Fruit fly (Drosophila melanogaster) whole organism, embryonic: ENCODE data around the gene Atg18b.

Experiments used
- BEAF-32 ChIP-seq: fragments of 200-800 bp; sonication (Bioruptor generic); optimal IDR thresholded peaks from 3 replicates; lab custom pipeline; 2017; ENCODE audit warnings: missing biosample characterization, missing genetic modification characterization, mild to moderate bottlenecking, moderate library complexity, missing genetic modification reagents
- CG10267 ChIP-seq: fragments of 200-800 bp; sonication (Bioruptor generic); optimal IDR thresholded peaks from 2 replicates; lab custom pipeline; 2018; ENCODE audit warnings: missing biosample characterization, mild to moderate bottlenecking, missing genetic modification characterization, moderate library complexity
- CG10431 ChIP-seq: fragments of 200-800 bp; sonication (Bioruptor generic); optimal IDR thresholded peaks from 3 replicates; lab custom pipeline; 2018; ENCODE audit warnings: missing biosample characterization, mild to moderate bottlenecking, missing genetic modification characterization
- CG10462 ChIP-seq: fragments of 200-800 bp; sonication (Bioruptor generic); optimal IDR thresholded peaks from 2 replicates; lab custom pipeline; 2016; ENCODE audit warnings: missing biosample characterization, missing genetic modification characterization
- CG14965 ChIP-seq: fragments of 200-800 bp; sonication (Bioruptor generic); optimal IDR thresholded peaks from 2 replicates; lab custom pipeline; 2016; ENCODE audit warnings: missing biosample characterization, missing genetic modification characterization, borderline replicate concordance
- CG15479 ChIP-seq: fragments of 200-800 bp; sonication (Bioruptor generic); optimal IDR thresholded peaks from 3 replicates; lab custom pipeline; 2019; ENCODE audit warnings: missing biosample characterization, mild to moderate bottlenecking, missing genetic modification characterization, moderate library complexity
- CG15696 ChIP-seq: fragments of 200-800 bp; sonication (Bioruptor generic); optimal IDR thresholded peaks from 2 replicates; lab custom pipeline; 2019; ENCODE audit warnings: missing biosample characterization, mild to moderate bottlenecking, missing genetic modification characterization, moderate library complexity
- CG17385 ChIP-seq: fragments of 200-800 bp; sonication (Bioruptor generic); optimal IDR thresholded peaks from 3 replicates; lab custom pipeline; 2018; ENCODE audit warnings: missing biosample characterization, mild to moderate bottlenecking, missing genetic modification characterization
- CG17568 ChIP-seq: fragments of 200-800 bp; sonication (Bioruptor generic); optimal IDR thresholded peaks from 2 replicates; lab custom pipeline; 2018; ENCODE audit warnings: missing biosample characterization, mild to moderate bottlenecking, missing genetic modification characterization, moderate library complexity
- CG1832 ChIP-seq: fragments of 200-800 bp; sonication (Bioruptor generic); optimal IDR thresholded peaks from 2 replicates; lab custom pipeline; 2017; ENCODE audit warnings: missing biosample characterization, mild to moderate bottlenecking, missing genetic modification characterization, inconsistent platforms
- CG31224 ChIP-seq: fragments of 200-800 bp; sonication (Bioruptor generic); IDR thresholded peaks from 2 replicates; pipeline ENCODE4 v1.3.6; 2022; ENCODE audit warnings: missing biosample characterization, missing genetic modification characterization
- CG32767 ChIP-seq: fragments of 200-800 bp; sonication (Bioruptor generic); IDR thresholded peaks from 2 replicates; pipeline ENCODE4 v1.3.6; 2022; ENCODE audit warnings: missing biosample characterization, missing genetic modification characterization
- CG33557 ChIP-seq: fragments of 200-800 bp; sonication (Bioruptor generic); optimal IDR thresholded peaks from 2 replicates; lab custom pipeline; 2019; ENCODE audit warnings: missing biosample characterization, mild to moderate bottlenecking, missing genetic modification characterization, moderate library complexity
- CG42726 ChIP-seq: fragments of 200-800 bp; sonication (Bioruptor generic); IDR thresholded peaks from 2 replicates; pipeline ENCODE4 v1.3.6; 2022; ENCODE audit warnings: missing biosample characterization, missing genetic modification characterization; ENCODE audit not compliant: partially characterized antibody
- CG4328 ChIP-seq: fragments of 200-800 bp; sonication (Bioruptor generic); optimal IDR thresholded peaks from 3 replicates; lab custom pipeline; 2017; ENCODE audit warnings: missing biosample characterization, missing genetic modification reagents, missing genetic modification characterization
- CG4617 ChIP-seq: fragments of 200-800 bp; sonication (Bioruptor generic); optimal IDR thresholded peaks from 3 replicates; lab custom pipeline; 2016; ENCODE audit warnings: missing biosample characterization, missing genetic modification characterization, borderline replicate concordance
- CG8359 ChIP-seq: fragments of 200-800 bp; sonication (Bioruptor generic); optimal IDR thresholded peaks from 2 replicates; lab custom pipeline; 2017; ENCODE audit warnings: missing biosample characterization, mild to moderate bottlenecking, missing genetic modification characterization, borderline replicate concordance
- CG9727 ChIP-seq: fragments of 200-800 bp; sonication (Bioruptor generic); optimal IDR thresholded peaks from 3 replicates; lab custom pipeline; 2017; ENCODE audit warnings: missing biosample characterization, mild to moderate bottlenecking, missing genetic modification characterization
- Gsc ChIP-seq: fragments of 200-800 bp; sonication (Bioruptor generic); IDR thresholded peaks from 2 replicates; pipeline ENCODE4 v1.3.6; 2022; ENCODE audit warnings: missing biosample characterization, missing genetic modification characterization
- HLH3B ChIP-seq: fragments of 200-800 bp; sonication (Bioruptor generic); IDR thresholded peaks from 2 replicates; pipeline ENCODE4 v1.3.6; 2022; ENCODE audit warnings: missing biosample characterization, missing genetic modification characterization
- Hand ChIP-seq: fragments of 200-800 bp; sonication (Bioruptor generic); optimal IDR thresholded peaks from 2 replicates; lab custom pipeline; 2017; ENCODE audit warnings: mild to moderate bottlenecking, missing biosample characterization, missing genetic modification reagents, missing genetic modification characterization
- HmgZ ChIP-seq: fragments of 200-800 bp; sonication (Bioruptor generic); optimal IDR thresholded peaks from 2 replicates; lab custom pipeline; 2018; ENCODE audit warnings: missing biosample characterization, mild to moderate bottlenecking, missing genetic modification characterization
- Hr78 ChIP-seq, 2 experiments: fragments of 200-800 bp in 1 of 2; fragments of >200 bp in 1 of 2; sonication (Bioruptor generic) in 1 of 2; optimal IDR thresholded peaks; 2 replicates each; lab custom pipeline; 2017 to 2019; ENCODE audit warnings: missing biosample characterization in 2 of 2, missing genetic modification characterization in 2 of 2, mild to moderate bottlenecking in 1 of 2, moderate library complexity in 1 of 2
- Lpt ChIP-seq: fragments of >200 bp; optimal IDR thresholded peaks from 2 replicates; lab custom pipeline; 2018; ENCODE audit warnings: missing biosample characterization, missing genetic modification characterization
- Oli ChIP-seq: fragments of 200-800 bp; sonication (Bioruptor generic); optimal IDR thresholded peaks from 2 replicates; lab custom pipeline; 2018; ENCODE audit warnings: missing biosample characterization, mild to moderate bottlenecking, missing genetic modification characterization, moderate library complexity
- Poxn ChIP-seq: fragments of 200-800 bp; sonication (Bioruptor generic); IDR thresholded peaks from 2 replicates; pipeline ENCODE4 v1.3.6; 2022; ENCODE audit warnings: missing biosample characterization, missing genetic modification characterization
- Side ChIP-seq: fragments of 200-800 bp; sonication (Bioruptor generic); optimal IDR thresholded peaks from 2 replicates; lab custom pipeline; 2016; ENCODE audit warnings: missing biosample characterization, missing genetic modification characterization
- Sry-δ ChIP-seq: fragments of 200-800 bp; sonication (Bioruptor generic); optimal IDR thresholded peaks from 2 replicates; lab custom pipeline; 2016; ENCODE audit warnings: missing biosample characterization, missing genetic modification characterization
- Ssrp ChIP-seq: fragments of 200-800 bp; sonication (Bioruptor generic); optimal IDR thresholded peaks from 2 replicates; lab custom pipeline; 2018; ENCODE audit warnings: missing biosample characterization, mild to moderate bottlenecking, missing genetic modification characterization, moderate library complexity
- Taf1 ChIP-seq: fragments of 200-800 bp; sonication (Bioruptor generic); IDR thresholded peaks from 2 replicates; pipeline ENCODE4 v1.3.6; 2022; ENCODE audit warnings: missing biosample characterization, missing genetic modification characterization
- bab2 ChIP-seq: fragments of 200-800 bp; sonication (Bioruptor generic); optimal IDR thresholded peaks from 2 replicates; lab custom pipeline; 2016; ENCODE audit warnings: missing biosample characterization, missing genetic modification characterization
- br ChIP-seq: fragments of >200 bp; optimal IDR thresholded peaks from 2 replicates; lab custom pipeline; 2017
- btn ChIP-seq: fragments of 200-800 bp; sonication (Bioruptor generic); optimal IDR thresholded peaks from 2 replicates; lab custom pipeline; 2016; ENCODE audit warnings: missing biosample characterization, missing genetic modification characterization
- cas ChIP-seq: fragments of 200-800 bp; sonication (Bioruptor generic); IDR thresholded peaks from 2 replicates; pipeline ENCODE4 v1.3.6; 2022; ENCODE audit warnings: missing biosample characterization, missing genetic modification characterization
- cato ChIP-seq: fragments of 200-800 bp; sonication (Bioruptor generic); optimal IDR thresholded peaks from 2 replicates; lab custom pipeline; 2016; ENCODE audit warnings: missing biosample characterization, missing genetic modification characterization, borderline replicate concordance
- chif ChIP-seq, 2 experiments: fragments of 200-800 bp; sonication (Bioruptor generic); optimal IDR thresholded peaks; 3 replicates each; lab custom pipeline; 2016; ENCODE audit warnings: missing biosample characterization in 2 of 2, missing genetic modification characterization in 2 of 2
- crp ChIP-seq, 2 experiments: fragments of 200-800 bp; sonication (Bioruptor generic); optimal IDR thresholded peaks; 2 replicates in 1 of 2; 3 replicates in 1 of 2; lab custom pipeline; 2017; ENCODE audit warnings: missing biosample characterization in 2 of 2, missing genetic modification characterization in 2 of 2, mild to moderate bottlenecking in 1 of 2, moderate library complexity in 1 of 2
- gsb ChIP-seq: fragments of 200-800 bp; sonication (Bioruptor generic); IDR thresholded peaks from 2 replicates; pipeline ENCODE4 v1.3.6; 2022; ENCODE audit warnings: missing biosample characterization, missing genetic modification characterization
- insv ChIP-seq, 2 experiments: fragments of 200-800 bp; sonication (Bioruptor generic); optimal IDR thresholded peaks; 3 replicates each; lab custom pipeline; 2016 to 2018; ENCODE audit warnings: missing biosample characterization in 2 of 2, missing genetic modification characterization in 2 of 2
- kni ChIP-seq: fragments of 200-800 bp; sonication (Bioruptor generic); optimal IDR thresholded peaks from 3 replicates; lab custom pipeline; 2017; ENCODE audit warnings: mild to moderate bottlenecking, missing biosample characterization, missing genetic modification reagents, missing genetic modification characterization
- lbe ChIP-seq: fragments of 200-800 bp; sonication (Bioruptor generic); optimal IDR thresholded peaks from 2 replicates; lab custom pipeline; 2016; ENCODE audit warnings: missing biosample characterization, mild to moderate bottlenecking, missing genetic modification characterization
- luna ChIP-seq: fragments of 200-800 bp; sonication (Bioruptor generic); optimal IDR thresholded peaks from 2 replicates; lab custom pipeline; 2016; ENCODE audit warnings: missing biosample characterization, missing genetic modification characterization
- mld ChIP-seq: fragments of 200-800 bp; sonication (Bioruptor generic); IDR thresholded peaks from 3 replicates; pipeline ENCODE4 v1.3.6; 2022; ENCODE audit warnings: missing biosample characterization, missing genetic modification characterization; ENCODE audit not compliant: partially characterized antibody
- peb ChIP-seq: fragments of 200-800 bp; sonication (Bioruptor generic); IDR thresholded peaks from 2 replicates; pipeline ENCODE4 v1.3.6; 2022; ENCODE audit warnings: missing biosample characterization, missing genetic modification characterization
- pita ChIP-seq: fragments of 200-800 bp; sonication (Bioruptor generic); optimal IDR thresholded peaks from 2 replicates; lab custom pipeline; 2017; ENCODE audit warnings: missing biosample characterization, mild to moderate bottlenecking, missing genetic modification characterization
- pros ChIP-seq: fragments of 200-800 bp; sonication (Bioruptor generic); optimal IDR thresholded peaks from 3 replicates; lab custom pipeline; 2019; ENCODE audit warnings: missing biosample characterization, mild to moderate bottlenecking, missing genetic modification characterization, moderate library complexity
- tna ChIP-seq: fragments of 200-800 bp; sonication (Bioruptor generic); IDR thresholded peaks from 2 replicates; pipeline ENCODE4 v1.3.6; 2022; ENCODE audit warnings: missing biosample characterization, missing genetic modification characterization; ENCODE audit not compliant: partially characterized antibody
- toy ChIP-seq: fragments of 200-800 bp; sonication (Bioruptor generic); IDR thresholded peaks from 2 replicates; pipeline ENCODE4 v1.3.6; 2022; ENCODE audit warnings: missing biosample characterization, missing genetic modification characterization
- trem ChIP-seq: fragments of 200-800 bp; optimal IDR thresholded peaks from 3 replicates; lab custom pipeline; 2019; ENCODE audit warnings: missing biosample characterization, mild to moderate bottlenecking, missing genetic modification characterization, moderate library complexity
- twi ChIP-seq: fragments of 200-800 bp; optimal IDR thresholded peaks from 2 replicates; lab custom pipeline; 2019; ENCODE audit warnings: missing biosample characterization, mild to moderate bottlenecking, missing genetic modification characterization, moderate library complexity

Atg18b gene

DNA sequence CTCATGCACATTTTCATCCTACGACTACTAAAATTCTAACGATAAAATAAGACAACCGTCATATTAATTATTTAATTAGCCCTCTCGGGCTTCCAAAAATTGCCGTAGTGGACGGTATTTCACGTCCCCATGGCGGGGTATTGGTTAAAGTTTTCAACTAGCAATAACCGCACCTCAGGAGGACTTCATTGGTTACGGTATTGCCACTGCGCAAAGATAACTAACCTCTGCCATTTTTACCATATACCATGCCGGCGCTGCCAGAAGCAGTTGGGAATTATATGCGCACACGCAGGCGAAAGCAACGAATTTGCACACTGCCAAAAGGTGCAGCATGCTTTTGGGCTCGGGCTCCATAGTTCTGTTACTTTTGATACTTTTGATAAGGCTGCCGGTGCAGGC, 5.4 kb downstream of the Atg18b start (continued):
- no peak; the same call in 1 of the 2 replicates for TF ChIP-seq Taf1 (GFP tag; lab: Robert Waterston, UW)
- TF ChIP-seq CG32767 (GFP tag; lab: Robert Waterston, UW) = no peak
- TF ChIP-seq br = no peak
- no peak for TF ChIP-seq Gsc (GFP tag; lab: Robert Waterston, UW)
- no peak for TF ChIP-seq Hr78 (GFP tag; optimal IDR thresholded peaks at IDR 0.05; lab: Kevin White, UChicago)
- no peak for TF ChIP-seq gsb (GFP tag; lab: Robert Waterston, UW)
- no peak for TF ChIP-seq trem
- TF ChIP-seq HmgZ (tag; lab: Kevin White, UChicago) = peak; percentile 43
- no peak for TF ChIP-seq BEAF-32 (GFP tag; lab: Kevin White, UChicago)
- TF ChIP-seq Ssrp (tag; lab: Kevin White, UChicago) = no peak
- no peak for TF ChIP-seq kni (GFP tag; lab: Kevin White, UChicago)
- TF ChIP-seq pros (GFP tag; lab: Kevin White, UChicago) = peak; percentile 87
- no peak for TF ChIP-seq crp (GFP tag; optimal IDR thresholded peaks at IDR 0.05; lab: Kevin White, UChicago)
- no peak for TF ChIP-seq Lpt
- TF ChIP-seq CG4617 (GFP tag; lab: Kevin White, UChicago) = no peak
- no peak; the same call in 1 of the 2 replicates for TF ChIP-seq HLH3B
- TF ChIP-seq CG4328 (GFP tag; lab: Kevin White, UChicago) = no peak
- peak; percentile 32 for TF ChIP-seq CG17385 (GFP tag; lab: Kevin White, UChicago)
- TF ChIP-seq insv (GFP tag; optimal IDR thresholded peaks at IDR 0.05; lab: Kevin White, UChicago) = peak in 1 of 2 experiments; percentile 0
- TF ChIP-seq mld (GFP tag; lab: Robert Waterston, UW) = peak; percentile 66; the same call in 2 of the 3 replicates
- peak; percentile 21 for TF ChIP-seq CG15479
- TF ChIP-seq chif (GFP tag; optimal IDR thresholded peaks at IDR 0.05; lab: Kevin White, UChicago) = peak; percentile 3 to 54
- peak; percentile 58 for TF ChIP-seq CG42726 (GFP tag; lab: Robert Waterston, UW)
- 0 out of 2 replicates have a peak, but pooled peaks have one; percentile 7 for TF ChIP-seq peb
- no peak for TF ChIP-seq Side (GFP tag; lab: Kevin White, UChicago)
- no peak for TF ChIP-seq CG10267 (tag; lab: Kevin White, UChicago)
- no peak for TF ChIP-seq Poxn (GFP tag; lab: Robert Waterston, UW)
- TF ChIP-seq btn (GFP tag; lab: Kevin White, UChicago) = peak; percentile 12
- TF ChIP-seq cas (GFP tag; lab: Robert Waterston, UW) = 0 out of 2 replicates have a peak, but pooled peaks have one; percentile 38
- TF ChIP-seq CG14965 (GFP tag; lab: Kevin White, UChicago) = no peak
- no peak for TF ChIP-seq CG10462
- peak; percentile 62 for TF ChIP-seq CG15696
- no peak for TF ChIP-seq CG17568 (GFP tag; lab: Kevin White, UChicago)
- no peak for TF ChIP-seq CG1832 (GFP tag; lab: Kevin White, UChicago)
- 0 out of 2 replicates have a peak, but pooled peaks have one; percentile 11 for TF ChIP-seq toy (GFP tag; lab: Robert Waterston, UW)
- TF ChIP-seq Hand (GFP tag; lab: Kevin White, UChicago) = no peak
- TF ChIP-seq bab2 (GFP tag; lab: Kevin White, UChicago) = peak; percentile 26
- no peak for TF ChIP-seq cato
- no peak for TF ChIP-seq Oli (tag; lab: Kevin White, UChicago)
- TF ChIP-seq CG9727 = peak; percentile 5
- no peak for TF ChIP-seq CG33557 (GFP tag; lab: Kevin White, UChicago)
- peak; percentile 22 for TF ChIP-seq CG10431 (GFP tag; lab: Kevin White, UChicago)
- TF ChIP-seq pita (GFP tag; lab: Kevin White, UChicago) = no peak
- peak; percentile 38 for TF ChIP-seq lbe (GFP tag; lab: Kevin White, UChicago)
- 0 out of 2 replicates have a peak, but pooled peaks have one; percentile 45 for TF ChIP-seq tna
- no peak for TF ChIP-seq CG31224 (GFP tag; lab: Robert Waterston, UW)
- TF ChIP-seq CG8359 (GFP tag; lab: Kevin White, UChicago) = no peak
- TF ChIP-seq luna (GFP tag; lab: Kevin White, UChicago) = no peak
- TF ChIP-seq twi = no peak
- TF ChIP-seq Sry-δ (GFP tag; lab: Kevin White, UChicago) = peak; percentile 17
